Worm (Caenorhabditis elegans) whole organism, midembryonic: ENCODE measurements around the gene twk-48.

ENCODE experiments used
- T22C8.4 ChIP-seq: fragments of 200-800 bp; sonication (Bioruptor generic); IDR thresholded peaks from 2 replicates; pipeline ENCODE4 v1.3.6; 2022; ENCODE audit warnings: missing genetic modification characterization, missing compliant biosample characterization
- cog-1 ChIP-seq: sonication (generic microtip); optimal IDR thresholded peaks from 2 replicates; lab custom pipeline; 2016; ENCODE audit warnings: missing genetic modification characterization, missing compliant biosample characterization
- flt-1 ChIP-seq: fragments of 200-800 bp; sonication (Bioruptor generic); IDR thresholded peaks from 2 replicates; pipeline ENCODE4 v1.3.6; 2022; ENCODE audit warnings: missing genetic modification characterization, missing compliant biosample characterization
- klf-2 ChIP-seq: fragments of 200-800 bp; sonication (Bioruptor generic); conservative IDR thresholded peaks from 2 replicates; pipeline ENCODE4 v1.3.6; 2022; ENCODE audit warnings: missing genetic modification reagents, missing genetic modification characterization, missing compliant biosample characterization
- med-1 ChIP-seq: sonication (generic microtip); optimal IDR thresholded peaks from 2 replicates; lab custom pipeline; 2017; ENCODE audit warnings: missing genetic modification characterization, mild to moderate bottlenecking, missing compliant biosample characterization, antibody characterized with exemption, missing genetic modification reagents; ENCODE audit not compliant: insufficient read depth
- ref-1 ChIP-seq: fragments of 200-800 bp; sonication (Bioruptor generic); conservative IDR thresholded peaks from 2 replicates; pipeline ENCODE4 v1.3.6; 2022; ENCODE audit warnings: missing genetic modification reagents, missing genetic modification characterization, missing compliant biosample characterization
- tab-1 ChIP-seq: fragments of 200-800 bp; sonication (Bioruptor generic); IDR thresholded peaks from 2 replicates; pipeline ENCODE4 v1.3.6; 2022; ENCODE audit warnings: missing genetic modification characterization, missing compliant biosample characterization
- ztf-29 ChIP-seq: fragments of 200-800 bp; sonication (Bioruptor generic); IDR thresholded peaks from 2 replicates; pipeline ENCODE4 v1.3.6; 2022; ENCODE audit warnings: missing genetic modification reagents, missing genetic modification characterization, missing compliant biosample characterization

DNA sequence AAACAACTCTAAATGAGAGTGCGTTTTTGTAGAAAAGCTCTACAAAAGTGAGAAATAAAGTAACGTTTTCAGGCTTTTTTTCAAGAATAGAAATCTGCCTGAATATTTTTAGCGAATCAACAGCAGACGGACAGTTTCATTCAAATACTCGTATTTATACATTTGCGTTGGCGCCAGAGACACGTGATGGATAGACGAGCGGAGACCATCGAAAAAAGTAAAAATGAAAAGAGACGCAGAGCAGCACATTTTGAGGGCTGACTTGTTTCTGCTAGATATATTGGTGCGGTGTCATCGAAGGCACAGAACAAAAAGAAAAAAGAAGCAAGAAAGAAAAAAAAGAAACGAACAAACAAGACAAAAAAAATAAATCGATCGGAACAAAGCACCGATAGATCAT, 34.5 kb upstream of the twk-48 start:
- TF ChIP-seq T22C8.4 (GFP tag; lab: Robert Waterston, UW), result no peak
- no peak for TF ChIP-seq flt-1 (GFP tag; lab: Robert Waterston, UW)
- TF ChIP-seq ztf-29 (GFP tag; lab: Robert Waterston, UW), result no peak
- no peak for TF ChIP-seq cog-1 (tag; lab: Kevin White, UChicago)
- TF ChIP-seq ref-1, result no peak
- TF ChIP-seq tab-1 (GFP tag; lab: Robert Waterston, UW), result no peak
- no peak for TF ChIP-seq med-1 (GFP tag; lab: Kevin White, UChicago)
- TF ChIP-seq klf-2, result no peak
